Worm (Caenorhabditis elegans): ENCODE measurements around the gene F58F9.3.

DNA sequence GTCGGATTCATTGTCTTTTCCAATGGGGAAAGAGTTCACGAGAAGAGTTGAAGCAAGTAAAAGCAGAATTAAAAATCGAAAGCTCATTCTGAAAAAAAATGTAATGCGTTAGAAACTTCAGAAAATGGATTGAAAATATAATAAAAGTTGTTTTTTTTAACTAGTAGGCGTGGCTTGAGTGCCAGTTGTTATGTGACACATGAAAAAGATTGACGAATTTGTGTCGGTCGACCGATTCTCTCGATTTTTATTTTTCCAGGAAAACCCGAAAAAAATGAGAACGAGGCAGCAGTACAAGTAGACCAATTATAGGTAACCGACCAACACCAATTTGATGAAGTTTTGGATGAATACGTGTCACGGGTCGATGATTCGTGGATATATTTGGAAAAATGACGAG lies 26.7 kb downstream of the F58F9.3 start, which contains the start of gene nlp-16:
- TF ChIP-seq pha-4 (GFP tag; IDR thresholded peaks at IDR 0.05) (no peak), pha-4 (tag; optimal IDR thresholded peaks at IDR 0.05) (no peak), dpl-1 (GFP tag; optimal IDR thresholded peaks at IDR 0.05) (no peak), mdl-1 (tag; optimal IDR thresholded peaks at IDR 0.05) (no peak)

All from whole organism, L4 larva.